Fruit fly (Drosophila melanogaster) whole organism, embryonic: Measurements from ENCODE around the gene Decay.

Experiments used
- Abd-B ChIP-seq: fragments of 200-800 bp; sonication (Bioruptor generic); optimal IDR thresholded peaks from 2 replicates; lab custom pipeline; 2018; ENCODE audit warnings: missing biosample characterization, mild to moderate bottlenecking, missing genetic modification characterization, moderate library complexity
- Aef1 ChIP-seq: fragments of 200-800 bp; sonication (Bioruptor generic); IDR thresholded peaks from 3 replicates; pipeline ENCODE4 v1.3.6; 2022; ENCODE audit warnings: missing biosample characterization, missing genetic modification characterization
- B-H1 ChIP-seq: fragments of 200-800 bp; sonication (Bioruptor generic); IDR thresholded peaks from 3 replicates; pipeline ENCODE4 v1.3.6; 2022; ENCODE audit warnings: missing biosample characterization, missing genetic modification characterization
- Blimp-1 ChIP-seq: fragments of 200-800 bp; sonication (Bioruptor generic); optimal IDR thresholded peaks from 3 replicates; lab custom pipeline; 2018; ENCODE audit warnings: missing biosample characterization, missing genetic modification characterization, mild to moderate bottlenecking, moderate library complexity, missing genetic modification reagents
- C15 ChIP-seq: fragments of 200-800 bp; sonication (Bioruptor generic); IDR thresholded peaks from 3 replicates; pipeline ENCODE4 v1.3.6; 2022; ENCODE audit warnings: missing biosample characterization, missing genetic modification characterization
- CG10267 ChIP-seq: fragments of 200-800 bp; sonication (Bioruptor generic); optimal IDR thresholded peaks from 2 replicates; lab custom pipeline; 2018; ENCODE audit warnings: missing biosample characterization, mild to moderate bottlenecking, missing genetic modification characterization, moderate library complexity
- CG10321 ChIP-seq: fragments of 200-800 bp; sonication (Bioruptor generic); IDR thresholded peaks from 2 replicates; pipeline ENCODE4 v1.3.6; 2022; ENCODE audit warnings: missing biosample characterization, missing genetic modification characterization
- CG10366 ChIP-seq: fragments of 200-800 bp; sonication (Bioruptor generic); IDR thresholded peaks from 2 replicates; pipeline ENCODE4 v1.3.6; 2022; ENCODE audit warnings: missing biosample characterization, missing genetic modification characterization
- CG12236 ChIP-seq: fragments of 200-800 bp; sonication (Bioruptor generic); optimal IDR thresholded peaks from 2 replicates; lab custom pipeline; 2016; ENCODE audit warnings: missing biosample characterization, missing genetic modification characterization
- CG12299 ChIP-seq: fragments of 200-800 bp; sonication (Bioruptor generic); optimal IDR thresholded peaks from 2 replicates; lab custom pipeline; 2018; ENCODE audit warnings: missing biosample characterization, mild to moderate bottlenecking, missing genetic modification characterization
- CG12942 ChIP-seq: fragments of 200-800 bp; sonication (Bioruptor generic); optimal IDR thresholded peaks from 3 replicates; lab custom pipeline; 2016; ENCODE audit warnings: missing biosample characterization, missing genetic modification characterization
- CG13894 ChIP-seq: fragments of 200-800 bp; sonication (Bioruptor generic); optimal IDR thresholded peaks from 3 replicates; lab custom pipeline; 2018; ENCODE audit warnings: missing biosample characterization, mild to moderate bottlenecking, missing genetic modification characterization, moderate library complexity
- CG30403 ChIP-seq: fragments of 200-800 bp; sonication (Bioruptor generic); optimal IDR thresholded peaks from 3 replicates; lab custom pipeline; 2016; ENCODE audit warnings: missing biosample characterization, missing genetic modification characterization
- CG4282 ChIP-seq: fragments of 200-800 bp; sonication (Bioruptor generic); optimal IDR thresholded peaks from 2 replicates; lab custom pipeline; 2016; ENCODE audit warnings: missing biosample characterization, missing genetic modification characterization
- CG4707 ChIP-seq: fragments of 200-800 bp; sonication (Bioruptor generic); optimal IDR thresholded peaks from 2 replicates; lab custom pipeline; 2018; ENCODE audit warnings: missing biosample characterization, mild to moderate bottlenecking, missing genetic modification characterization, moderate library complexity
- CG7357 ChIP-seq: fragments of 200-800 bp; sonication (Bioruptor generic); IDR thresholded peaks from 3 replicates; pipeline ENCODE4 v1.3.6; 2022; ENCODE audit warnings: missing biosample characterization, missing genetic modification characterization
- CG7987 ChIP-seq: fragments of 200-800 bp; sonication (Bioruptor generic); optimal IDR thresholded peaks from 2 replicates; lab custom pipeline; 2018; ENCODE audit warnings: missing biosample characterization, mild to moderate bottlenecking, missing genetic modification characterization, moderate library complexity
- CG8388 ChIP-seq: fragments of 200-800 bp; sonication (Bioruptor generic); optimal IDR thresholded peaks from 2 replicates; lab custom pipeline; 2019; ENCODE audit warnings: missing biosample characterization, mild to moderate bottlenecking, missing genetic modification characterization, moderate library complexity
- CG8478 ChIP-seq: fragments of >200 bp; optimal IDR thresholded peaks from 2 replicates; lab custom pipeline; 2018
- D19A ChIP-seq: fragments of 200-800 bp; optimal IDR thresholded peaks from 3 replicates; lab custom pipeline; 2019; ENCODE audit warnings: missing biosample characterization, mild to moderate bottlenecking, missing genetic modification characterization, moderate library complexity
- Dll ChIP-seq: fragments of 200-800 bp; sonication (Bioruptor generic); IDR thresholded peaks from 4 replicates; pipeline ENCODE4 v1.3.6; 2022; ENCODE audit warnings: missing biosample characterization, missing genetic modification characterization; ENCODE audit not compliant: partially characterized antibody
- Dref ChIP-seq: fragments of 200-800 bp; sonication (Bioruptor generic); IDR thresholded peaks from 2 replicates; pipeline ENCODE4 v1.3.6; 2022; ENCODE audit warnings: missing biosample characterization, missing genetic modification characterization
- E2f1 ChIP-seq: fragments of 200-800 bp; sonication (Bioruptor generic); IDR thresholded peaks from 2 replicates; pipeline ENCODE4 v1.3.6; 2022; ENCODE audit warnings: missing biosample characterization, missing genetic modification characterization
- E2f2 ChIP-seq: fragments of 200-800 bp; sonication (Bioruptor generic); IDR thresholded peaks from 2 replicates; pipeline ENCODE4 v1.3.6; 2022; ENCODE audit warnings: missing biosample characterization, missing genetic modification characterization
- Ets65A ChIP-seq: fragments of 200-800 bp; sonication (Bioruptor generic); peaks from one replicate; lab custom pipeline; 2016; ENCODE audit warnings: missing biosample characterization, missing genetic modification characterization
- HLH3B ChIP-seq: fragments of 200-800 bp; sonication (Bioruptor generic); IDR thresholded peaks from 2 replicates; pipeline ENCODE4 v1.3.6; 2022; ENCODE audit warnings: missing biosample characterization, missing genetic modification characterization
- HmgZ ChIP-seq: fragments of 200-800 bp; sonication (Bioruptor generic); optimal IDR thresholded peaks from 2 replicates; lab custom pipeline; 2018; ENCODE audit warnings: missing biosample characterization, mild to moderate bottlenecking, missing genetic modification characterization
- Lhr ChIP-seq: fragments of 200-800 bp; sonication (Bioruptor generic); optimal IDR thresholded peaks from 3 replicates; lab custom pipeline; 2017; ENCODE audit warnings: mild to moderate bottlenecking, missing biosample characterization, missing genetic modification reagents, missing genetic modification characterization
- Myb ChIP-seq: fragments of 200-800 bp; sonication (Bioruptor generic); optimal IDR thresholded peaks from 2 replicates; lab custom pipeline; 2016; ENCODE audit warnings: missing biosample characterization, missing genetic modification characterization
- NC2α ChIP-seq: fragments of 200-800 bp; sonication (Bioruptor generic); optimal IDR thresholded peaks from 2 replicates; lab custom pipeline; 2016; ENCODE audit warnings: missing biosample characterization, missing genetic modification characterization
- NfI ChIP-seq: fragments of 200-800 bp; sonication (Bioruptor generic); optimal IDR thresholded peaks from 3 replicates; lab custom pipeline; 2018; ENCODE audit warnings: missing biosample characterization, mild to moderate bottlenecking, missing genetic modification characterization, moderate library complexity
- ab ChIP-seq: fragments of 200-800 bp; sonication (Bioruptor generic); optimal IDR thresholded peaks from 2 replicates; lab custom pipeline; 2016; ENCODE audit warnings: missing biosample characterization, missing genetic modification characterization
- az2 ChIP-seq: fragments of 200-800 bp; sonication (Bioruptor generic); optimal IDR thresholded peaks from 3 replicates; lab custom pipeline; 2016; ENCODE audit warnings: missing biosample characterization, missing genetic modification characterization
- croc ChIP-seq: fragments of 200-800 bp; sonication (Bioruptor generic); conservative IDR thresholded peaks from 3 replicates; pipeline ENCODE4 v1.3.6; 2022; ENCODE audit warnings: missing biosample characterization, missing genetic modification characterization
- dati ChIP-seq: fragments of 200-800 bp; sonication (Bioruptor generic); IDR thresholded peaks from 2 replicates; pipeline ENCODE4 v1.3.6; 2022; ENCODE audit warnings: missing biosample characterization, missing genetic modification characterization
- disco-r ChIP-seq: fragments of 200-800 bp; sonication (Bioruptor generic); optimal IDR thresholded peaks from 2 replicates; lab custom pipeline; 2016; ENCODE audit warnings: missing biosample characterization, missing genetic modification characterization
- ems ChIP-seq: fragments of 200-800 bp; sonication (Bioruptor generic); optimal IDR thresholded peaks from 3 replicates; lab custom pipeline; 2016; ENCODE audit warnings: missing biosample characterization, missing genetic modification characterization
- exex ChIP-seq: fragments of 200-800 bp; sonication (Bioruptor generic); optimal IDR thresholded peaks from 4 replicates; lab custom pipeline; 2018; ENCODE audit warnings: missing biosample characterization, mild to moderate bottlenecking, missing genetic modification characterization, moderate library complexity
- gsb ChIP-seq: fragments of 200-800 bp; sonication (Bioruptor generic); IDR thresholded peaks from 2 replicates; pipeline ENCODE4 v1.3.6; 2022; ENCODE audit warnings: missing biosample characterization, missing genetic modification characterization
- ham ChIP-seq: fragments of 200-800 bp; sonication (Bioruptor generic); IDR thresholded peaks from 2 replicates; pipeline ENCODE4 v1.3.6; 2022; ENCODE audit warnings: missing biosample characterization, missing genetic modification characterization
- klu ChIP-seq: fragments of 200-800 bp; sonication (Bioruptor generic); IDR thresholded peaks from 2 replicates; pipeline ENCODE4 v1.3.6; 2022; ENCODE audit warnings: missing biosample characterization, missing genetic modification characterization
- knrl ChIP-seq: fragments of 200-800 bp; sonication (Bioruptor generic); IDR thresholded peaks from 3 replicates; pipeline ENCODE4 v1.3.6; 2022; ENCODE audit warnings: missing biosample characterization, missing genetic modification characterization; ENCODE audit not compliant: partially characterized antibody
- lola ChIP-seq, 3 experiments: fragments of >200 bp in 2 of 3; fragments of 200-800 bp in 1 of 3; sonication (Bioruptor generic) in 1 of 3; optimal IDR thresholded peaks; 2 replicates each; lab custom pipeline; 2017 to 2019; ENCODE audit warnings: missing biosample characterization in 3 of 3, missing genetic modification characterization in 3 of 3, mild to moderate bottlenecking in 1 of 3, moderate library complexity in 1 of 3
- odd ChIP-seq: fragments of 200-800 bp; sonication (Bioruptor generic); optimal IDR thresholded peaks from 2 replicates; lab custom pipeline; 2017; ENCODE audit warnings: missing biosample characterization, mild to moderate bottlenecking, missing genetic modification characterization
- pnt ChIP-seq: fragments of 200-800 bp; sonication (Bioruptor generic); optimal IDR thresholded peaks from 3 replicates; lab custom pipeline; 2016; ENCODE audit warnings: missing biosample characterization, missing genetic modification characterization
- run ChIP-seq: fragments of 200-800 bp; sonication (Bioruptor generic); optimal IDR thresholded peaks from 3 replicates; lab custom pipeline; 2018; ENCODE audit warnings: missing biosample characterization, mild to moderate bottlenecking, missing genetic modification characterization
- sens-2 ChIP-seq: fragments of 200-800 bp; sonication (Bioruptor generic); IDR thresholded peaks from 2 replicates; pipeline ENCODE4 v1.3.6; 2022; ENCODE audit warnings: missing biosample characterization, missing genetic modification characterization
- seq ChIP-seq: fragments of 200-800 bp; sonication (Bioruptor generic); IDR thresholded peaks from 2 replicates; pipeline ENCODE4 v1.3.6; 2022; ENCODE audit warnings: missing biosample characterization, missing genetic modification characterization
- stwl ChIP-seq: fragments of 200-800 bp; sonication (Bioruptor generic); optimal IDR thresholded peaks from 3 replicates; lab custom pipeline; 2018; ENCODE audit warnings: missing biosample characterization, mild to moderate bottlenecking, missing genetic modification characterization, moderate library complexity
- tin ChIP-seq: fragments of 200-800 bp; sonication (Bioruptor generic); optimal IDR thresholded peaks from 3 replicates; lab custom pipeline; 2016; ENCODE audit warnings: missing biosample characterization, missing genetic modification characterization
- tna ChIP-seq: fragments of 200-800 bp; sonication (Bioruptor generic); IDR thresholded peaks from 2 replicates; pipeline ENCODE4 v1.3.6; 2022; ENCODE audit warnings: missing biosample characterization, missing genetic modification characterization; ENCODE audit not compliant: partially characterized antibody
- toy ChIP-seq: fragments of 200-800 bp; sonication (Bioruptor generic); IDR thresholded peaks from 2 replicates; pipeline ENCODE4 v1.3.6; 2022; ENCODE audit warnings: missing biosample characterization, missing genetic modification characterization
- vfl ChIP-seq: fragments of 200-800 bp; sonication (Bioruptor generic); optimal IDR thresholded peaks from 2 replicates; lab custom pipeline; 2016; ENCODE audit warnings: missing biosample characterization, missing genetic modification characterization

Gene Decay

dm6 chr3R:16483877-16484417, 16.9 kb downstream of the Decay start, which contains the start of gene Der-2 (continued):
- TF ChIP-seq pnt (no peak), CG8478 (lab: Kevin White, UChicago) (no peak), exex (tag; lab: Kevin White, UChicago) (no peak), CG12942 (no peak), CG8388 (GFP tag; lab: Kevin White, UChicago) (no peak), E2f1 (GFP tag; lab: Robert Waterston, UW) (no peak), CG13894 (tag; lab: Kevin White, UChicago) (no peak), disco-r (GFP tag; lab: Kevin White, UChicago) (no peak), Dll (GFP tag; lab: Robert Waterston, UW) (peak; percentile 94), HLH3B (GFP tag; lab: Robert Waterston, UW) (no peak), Lhr (no peak), sens-2 (GFP tag; lab: Robert Waterston, UW) (no peak), ems (no peak), CG10366 (no peak), CG10267 (tag; lab: Kevin White, UChicago) (no peak), CG4707 (GFP tag; lab: Kevin White, UChicago) (no peak), Myb (GFP tag; lab: Kevin White, UChicago) (no peak), vfl (GFP tag; lab: Kevin White, UChicago) (no peak), croc (GFP tag; lab: Robert Waterston, UW) (no peak), CG4282 (no peak), seq (GFP tag; lab: Robert Waterston, UW) (no peak), Aef1 (no peak), CG12299 (tag; lab: Kevin White, UChicago) (no peak), CG7987 (no peak), toy (GFP tag; lab: Robert Waterston, UW) (no peak), Ets65A (peak; percentile 67), knrl (GFP tag; lab: Robert Waterston, UW) (peak; percentile 87), CG30403 (no peak), tin (GFP tag; lab: Kevin White, UChicago) (no peak), CG10321 (no peak), NC2α (GFP tag; lab: Kevin White, UChicago) (no peak), run (tag; lab: Kevin White, UChicago) (no peak), NfI (GFP tag; lab: Kevin White, UChicago) (no peak), tna (GFP tag; lab: Robert Waterston, UW) (peak; percentile 83), C15 (GFP tag; lab: Robert Waterston, UW) (no peak), HmgZ (tag; lab: Kevin White, UChicago) (no peak), CG12236 (GFP tag; lab: Kevin White, UChicago) (no peak), stwl (tag; lab: Kevin White, UChicago) (peak; percentile 57), klu (GFP tag; lab: Robert Waterston, UW) (no peak), lola (GFP tag; optimal IDR thresholded peaks at IDR 0.05; lab: Kevin White, UChicago) (no peak), dati (GFP tag; lab: Robert Waterston, UW) (no peak), Abd-B (GFP tag; lab: Kevin White, UChicago) (peak; percentile 64), ham (GFP tag; lab: Robert Waterston, UW) (no peak), Blimp-1 (GFP tag; lab: Kevin White, UChicago) (no peak), az2 (GFP tag; lab: Kevin White, UChicago) (no peak), CG7357 (GFP tag; lab: Robert Waterston, UW) (no peak), Dref (peak; percentile 75), ab (GFP tag; lab: Kevin White, UChicago) (no peak), B-H1 (GFP tag; lab: Robert Waterston, UW) (no peak), E2f2 (peak; percentile 85), gsb (GFP tag; lab: Robert Waterston, UW) (no peak), odd (no peak), D19A (tag; lab: Kevin White, UChicago) (no peak)
